Fruit fly (Drosophila melanogaster): ENCODE results near the gene indra.

Gene indra

DNA sequence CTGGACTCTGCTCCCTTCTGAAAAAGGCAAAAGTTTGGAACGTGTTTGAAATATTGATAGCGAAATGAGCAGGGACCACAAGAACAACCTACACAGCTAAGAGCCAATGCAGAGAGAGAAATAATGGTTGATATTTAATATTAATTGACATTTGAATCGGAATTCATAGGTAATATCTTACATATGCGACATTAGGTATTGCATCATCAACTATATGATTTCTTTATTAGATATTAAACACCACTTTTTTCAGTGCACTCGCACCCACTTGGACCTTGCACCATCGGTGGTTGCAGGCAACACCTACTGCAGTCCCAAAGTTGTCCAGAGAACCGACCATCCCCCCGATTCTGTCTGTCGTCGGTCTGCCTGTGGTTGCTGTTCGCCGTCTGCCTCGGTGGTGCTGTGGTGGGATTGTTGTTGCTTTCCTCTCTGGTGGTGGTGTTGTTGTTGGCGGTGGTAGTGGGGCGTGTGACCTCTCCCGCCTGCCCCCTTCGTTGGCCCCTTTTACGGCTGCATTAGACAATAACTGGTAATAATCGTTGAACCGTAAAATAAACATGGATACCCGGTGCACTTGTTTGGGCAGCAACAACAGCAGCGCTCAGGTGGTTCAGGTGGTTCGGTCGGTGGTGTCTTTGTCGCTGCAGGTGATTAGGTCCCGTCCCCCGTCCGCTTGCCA, 36.8 kb upstream of the indra start (continued):
- TF ChIP-seq dysf (GFP tag; IDR thresholded peaks at IDR 0.05), result peak; percentile 67
- peak; percentile 51 for TF ChIP-seq CG2202 (tag; optimal IDR thresholded peaks at IDR 0.05)
- TF ChIP-seq Blimp-1 (GFP tag; optimal IDR thresholded peaks at IDR 0.05), result peak; percentile 61
- peak; percentile 44 for TF ChIP-seq CG18599 (GFP tag; optimal IDR thresholded peaks at IDR 0.05)
- no peak for TF ChIP-seq CG5245 (GFP tag; optimal IDR thresholded peaks at IDR 0.05)
- no peak for TF ChIP-seq sima (GFP tag; optimal IDR thresholded peaks at IDR 0.05)
- peak; percentile 87 for TF ChIP-seq CG1603 (tag; optimal IDR thresholded peaks at IDR 0.05)
- TF ChIP-seq CG7786 (GFP tag; optimal IDR thresholded peaks at IDR 0.05), result no peak
- peak; percentile 72 for TF ChIP-seq crol (GFP tag; IDR thresholded peaks at IDR 0.05)
- peak; percentile 41 for TF ChIP-seq Nf-YB (GFP tag; optimal IDR thresholded peaks at IDR 0.05)
- peak; percentile 51 for TF ChIP-seq CG1602 (GFP tag; optimal IDR thresholded peaks at IDR 0.05)
- TF ChIP-seq Trl (optimal IDR thresholded peaks at IDR 0.05), result no peak
- no peak for TF ChIP-seq Trl (GFP tag; optimal IDR thresholded peaks at IDR 0.05)
- TF ChIP-seq CG7372 (GFP tag; IDR thresholded peaks at IDR 0.05), result peak; percentile 62; the same call in 1 of the 2 replicates
- TF ChIP-seq CG1024 (GFP tag; IDR thresholded peaks at IDR 0.05), result peak; percentile 52; the same call in 1 of the 2 replicates
- peak; percentile 5 for TF ChIP-seq CG3838 (GFP tag; optimal IDR thresholded peaks at IDR 0.05)
- TF ChIP-seq CG15601 (tag; optimal IDR thresholded peaks at IDR 0.05), result peak; percentile 39
- TF ChIP-seq CG31388 (GFP tag; optimal IDR thresholded peaks at IDR 0.05), result no peak
- TF ChIP-seq ttk (GFP tag; IDR thresholded peaks at IDR 0.05), result no peak
- peak; percentile 38 for TF ChIP-seq lab (GFP tag; optimal IDR thresholded peaks at IDR 0.05)
- peak; percentile 64 for TF ChIP-seq CG1529 (GFP tag; optimal IDR thresholded peaks at IDR 0.05)
- TF ChIP-seq prd (optimal IDR thresholded peaks at IDR 0.05), result no peak
- TF ChIP-seq prd (GFP tag; IDR thresholded peaks at IDR 0.05), result peak; percentile 72
- peak; percentile 54 for TF ChIP-seq CG31441 (GFP tag; IDR thresholded peaks at IDR 0.05)
- no peak for TF ChIP-seq lbe (GFP tag; optimal IDR thresholded peaks at IDR 0.05)
- no peak for TF ChIP-seq hth (optimal IDR thresholded peaks at IDR 0.05)
- TF ChIP-seq Dad (GFP tag; optimal IDR thresholded peaks at IDR 0.05), result no peak
- no peak for TF ChIP-seq grn (GFP tag; optimal IDR thresholded peaks at IDR 0.05)
- no peak for TF ChIP-seq usp (GFP tag; optimal IDR thresholded peaks at IDR 0.05)
- no peak for TF ChIP-seq yki (optimal IDR thresholded peaks at IDR 0.05)
- no peak for TF ChIP-seq Bteb2 (GFP tag; optimal IDR thresholded peaks at IDR 0.05)
- TF ChIP-seq CG43689 (GFP tag; IDR thresholded peaks at IDR 0.05), result no peak
- TF ChIP-seq scrt (GFP tag; optimal IDR thresholded peaks at IDR 0.05), result peak; percentile 3
- TF ChIP-seq klu (GFP tag; IDR thresholded peaks at IDR 0.05), result no peak
- TF ChIP-seq CG6813 (GFP tag; optimal IDR thresholded peaks at IDR 0.05), result peak; percentile 14
- peak; percentile 59 for TF ChIP-seq gcm (GFP tag; optimal IDR thresholded peaks at IDR 0.05)
- 0 out of 3 replicates have a peak, but pooled peaks have one; percentile 22 for TF ChIP-seq jigr1 (GFP tag; IDR thresholded peaks at IDR 0.05)
- TF ChIP-seq eyg (GFP tag; optimal IDR thresholded peaks at IDR 0.05), result peak; percentile 42
- no peak for TF ChIP-seq exex (tag; optimal IDR thresholded peaks at IDR 0.05)
- TF ChIP-seq CG16863 (GFP tag; optimal IDR thresholded peaks at IDR 0.05), result peak; percentile 35
- TF ChIP-seq Nf-YC (tag; optimal IDR thresholded peaks at IDR 0.05), result no peak
- peak; percentile 24; the same call in 1 of the 2 replicates for TF ChIP-seq CG14014 (GFP tag; IDR thresholded peaks at IDR 0.05)
- no peak for TF ChIP-seq CG7928 (GFP tag; optimal IDR thresholded peaks at IDR 0.05)
- TF ChIP-seq Ada2b (GFP tag; IDR thresholded peaks at IDR 0.05), result peak; percentile 56; the same call in 1 of the 2 replicates
- peak; percentile 24 for TF ChIP-seq pum (GFP tag; optimal IDR thresholded peaks at IDR 0.05)
- no peak for TF ChIP-seq zfh2 (GFP tag; optimal IDR thresholded peaks at IDR 0.05)
- peak in 1 of 2 experiments; percentile 48 for TF ChIP-seq dpn (GFP tag; optimal IDR thresholded peaks at IDR 0.05)
- TF ChIP-seq CG10543 (GFP tag; optimal IDR thresholded peaks at IDR 0.05), result no peak
- peak; percentile 24 for TF ChIP-seq chn (GFP tag; optimal IDR thresholded peaks at IDR 0.05)
- TF ChIP-seq Doc3 (GFP tag; IDR thresholded peaks at IDR 0.05; ENCODE audit: partially characterized antibody), result no peak
- TF ChIP-seq CG15696 (tag; optimal IDR thresholded peaks at IDR 0.05), result peak; percentile 40

Measured in whole organism, embryonic.